Fruit fly (Drosophila melanogaster) whole organism, embryonic: ENCODE data around the gene CG31871.

Experiments
- Ada2b ChIP-seq: fragments of 200-800 bp; sonication (Bioruptor generic); IDR thresholded peaks from 2 replicates; pipeline ENCODE4 v1.3.6; 2022; ENCODE audit warnings: missing biosample characterization, missing genetic modification characterization
- Aef1 ChIP-seq: fragments of 200-800 bp; sonication (Bioruptor generic); IDR thresholded peaks from 3 replicates; pipeline ENCODE4 v1.3.6; 2022; ENCODE audit warnings: missing biosample characterization, missing genetic modification characterization
- Antp ChIP-seq: fragments of 200-800 bp; sonication (Bioruptor generic); optimal IDR thresholded peaks from 3 replicates; lab custom pipeline; 2016; ENCODE audit warnings: missing biosample characterization, missing genetic modification characterization
- Asciz ChIP-seq: fragments of 200-800 bp; sonication (Bioruptor generic); optimal IDR thresholded peaks from 2 replicates; lab custom pipeline; 2017; ENCODE audit warnings: missing biosample characterization, mild to moderate bottlenecking, missing genetic modification characterization, missing genetic modification reagents
- Atf-2 ChIP-seq: fragments of 200-800 bp; sonication (Bioruptor generic); optimal IDR thresholded peaks from 2 replicates; lab custom pipeline; 2016; ENCODE audit warnings: missing biosample characterization, missing genetic modification characterization
- Awh ChIP-seq: fragments of 200-800 bp; sonication (Bioruptor generic); IDR thresholded peaks from 2 replicates; pipeline ENCODE4, ENCODE4 v1.3.6; 2022; ENCODE audit warnings: missing biosample characterization, missing genetic modification characterization
- B-H2 ChIP-seq: fragments of 200-800 bp; sonication (Bioruptor generic); optimal IDR thresholded peaks from 2 replicates; lab custom pipeline; 2018; ENCODE audit warnings: missing biosample characterization, mild to moderate bottlenecking, missing genetic modification characterization
- CG10543 ChIP-seq: fragments of 200-800 bp; sonication (Bioruptor generic); optimal IDR thresholded peaks from 3 replicates; lab custom pipeline; 2017; ENCODE audit warnings: missing biosample characterization, mild to moderate bottlenecking, missing genetic modification characterization, moderate library complexity
- CG13296 ChIP-seq: fragments of 200-800 bp; sonication (Bioruptor generic); optimal IDR thresholded peaks from 3 replicates; lab custom pipeline; 2018; ENCODE audit warnings: missing biosample characterization, mild to moderate bottlenecking, missing genetic modification characterization
- CG14050 ChIP-seq: fragments of 200-800 bp; sonication (Bioruptor generic); IDR thresholded peaks from 3 replicates; pipeline ENCODE4 v1.3.6; 2022; ENCODE audit warnings: missing biosample characterization, missing genetic modification characterization
- CG16813 ChIP-seq: fragments of 200-800 bp; sonication (Bioruptor generic); IDR thresholded peaks from 3 replicates; pipeline ENCODE4 v1.3.6; 2022; ENCODE audit warnings: missing biosample characterization, missing genetic modification characterization; ENCODE audit not compliant: partially characterized antibody
- CG17359 ChIP-seq: fragments of 200-800 bp; sonication (Bioruptor generic); optimal IDR thresholded peaks from 3 replicates; lab custom pipeline; 2018; ENCODE audit warnings: missing biosample characterization, mild to moderate bottlenecking, missing genetic modification characterization, moderate library complexity
- CG2889 ChIP-seq: fragments of 200-800 bp; sonication (Bioruptor generic); IDR thresholded peaks from 3 replicates; pipeline ENCODE4 v1.3.6; 2022; ENCODE audit warnings: missing biosample characterization, missing genetic modification characterization
- CG31441 ChIP-seq: fragments of 200-800 bp; sonication (Bioruptor generic); IDR thresholded peaks from 2 replicates; pipeline ENCODE4 v1.3.6; 2022; ENCODE audit warnings: missing biosample characterization, missing genetic modification characterization
- CG5245 ChIP-seq: fragments of 200-800 bp; sonication (Bioruptor generic); optimal IDR thresholded peaks from 3 replicates; lab custom pipeline; 2016; ENCODE audit warnings: missing biosample characterization, missing genetic modification characterization
- CG7745 ChIP-seq: fragments of 200-800 bp; sonication (Bioruptor generic); optimal IDR thresholded peaks from 2 replicates; lab custom pipeline; 2018; ENCODE audit warnings: missing biosample characterization, mild to moderate bottlenecking, missing genetic modification characterization, moderate library complexity
- CG7928 ChIP-seq: fragments of 200-800 bp; sonication (Bioruptor generic); optimal IDR thresholded peaks from 2 replicates; lab custom pipeline; 2017; ENCODE audit warnings: missing biosample characterization, mild to moderate bottlenecking, missing genetic modification characterization
- CG8281 ChIP-seq: fragments of 200-800 bp; sonication (Bioruptor generic); optimal IDR thresholded peaks from 2 replicates; lab custom pipeline; 2018; ENCODE audit warnings: missing biosample characterization, mild to moderate bottlenecking, missing genetic modification characterization, moderate library complexity
- CG8290 ChIP-seq, 3 experiments: fragments of 200-800 bp; sonication (Bioruptor generic); optimal IDR thresholded peaks; 2 replicates each; lab custom pipeline; 2016 to 2019; ENCODE audit warnings: missing biosample characterization in 3 of 3, missing genetic modification characterization in 3 of 3, mild to moderate bottlenecking in 2 of 3, moderate library complexity in 1 of 3
- CG8478 ChIP-seq: fragments of >200 bp; optimal IDR thresholded peaks from 2 replicates; lab custom pipeline; 2018
- Chrac-16 ChIP-seq: fragments of 200-800 bp; sonication (Bioruptor generic); optimal IDR thresholded peaks from 3 replicates; lab custom pipeline; 2016; ENCODE audit warnings: missing biosample characterization, missing genetic modification characterization
- D19A ChIP-seq: fragments of 200-800 bp; optimal IDR thresholded peaks from 3 replicates; lab custom pipeline; 2019; ENCODE audit warnings: missing biosample characterization, mild to moderate bottlenecking, missing genetic modification characterization, moderate library complexity
- Dad ChIP-seq: fragments of 200-800 bp; sonication (Bioruptor generic); optimal IDR thresholded peaks from 3 replicates; lab custom pipeline; 2016; ENCODE audit warnings: missing biosample characterization, missing genetic modification characterization
- Dref ChIP-seq: fragments of 200-800 bp; sonication (Bioruptor generic); IDR thresholded peaks from 2 replicates; pipeline ENCODE4 v1.3.6; 2022; ENCODE audit warnings: missing biosample characterization, missing genetic modification characterization
- E2f2 ChIP-seq: fragments of 200-800 bp; sonication (Bioruptor generic); IDR thresholded peaks from 2 replicates; pipeline ENCODE4 v1.3.6; 2022; ENCODE audit warnings: missing biosample characterization, missing genetic modification characterization
- ERR ChIP-seq: fragments of 200-800 bp; sonication (Bioruptor generic); optimal IDR thresholded peaks from 2 replicates; lab custom pipeline; 2016; ENCODE audit warnings: missing biosample characterization, missing genetic modification characterization
- Gsc ChIP-seq: fragments of 200-800 bp; sonication (Bioruptor generic); IDR thresholded peaks from 2 replicates; pipeline ENCODE4 v1.3.6; 2022; ENCODE audit warnings: missing biosample characterization, missing genetic modification characterization
- Gug ChIP-seq: fragments of 200-800 bp; sonication (Bioruptor generic); IDR thresholded peaks from 4 replicates; pipeline ENCODE4 v1.3.6; 2022; ENCODE audit warnings: missing biosample characterization, missing genetic modification characterization
- Oli ChIP-seq: fragments of 200-800 bp; sonication (Bioruptor generic); optimal IDR thresholded peaks from 2 replicates; lab custom pipeline; 2018; ENCODE audit warnings: missing biosample characterization, mild to moderate bottlenecking, missing genetic modification characterization, moderate library complexity
- Pdp1 ChIP-seq, 2 experiments: fragments of 200-800 bp; sonication (Bioruptor generic); optimal IDR thresholded peaks; 3 replicates each; lab custom pipeline; 2016; ENCODE audit warnings: missing biosample characterization in 2 of 2, missing genetic modification characterization in 2 of 2, mild to moderate bottlenecking in 1 of 2, moderate library complexity in 1 of 2
- Poxn ChIP-seq: fragments of 200-800 bp; sonication (Bioruptor generic); IDR thresholded peaks from 2 replicates; pipeline ENCODE4 v1.3.6; 2022; ENCODE audit warnings: missing biosample characterization, missing genetic modification characterization
- Vsx1 ChIP-seq: fragments of 200-800 bp; sonication (Bioruptor generic); optimal IDR thresholded peaks from 2 replicates; lab custom pipeline; 2017; ENCODE audit warnings: missing biosample characterization, mild to moderate bottlenecking, missing genetic modification characterization, missing genetic modification reagents
- ara ChIP-seq: fragments of 200-800 bp; sonication (Bioruptor generic); IDR thresholded peaks from 2 replicates; pipeline ENCODE4 v1.3.6; 2022; ENCODE audit warnings: missing biosample characterization, missing genetic modification characterization
- ase ChIP-seq: fragments of 200-800 bp; sonication (Bioruptor generic); IDR thresholded peaks from 3 replicates; pipeline ENCODE4 v1.3.6; 2022; ENCODE audit warnings: missing biosample characterization, missing genetic modification characterization
- bowl ChIP-seq: fragments of 200-800 bp; sonication (Bioruptor generic); IDR thresholded peaks from 2 replicates; pipeline ENCODE4 v1.3.6; 2022; ENCODE audit warnings: missing biosample characterization, missing genetic modification characterization
- chn ChIP-seq: fragments of 200-800 bp; sonication (Bioruptor generic); optimal IDR thresholded peaks from 2 replicates; lab custom pipeline; 2016; ENCODE audit warnings: missing biosample characterization, missing genetic modification characterization
- crp ChIP-seq, 2 experiments: fragments of 200-800 bp; sonication (Bioruptor generic); optimal IDR thresholded peaks; 2 replicates in 1 of 2; 3 replicates in 1 of 2; lab custom pipeline; 2017; ENCODE audit warnings: missing biosample characterization in 2 of 2, missing genetic modification characterization in 2 of 2, mild to moderate bottlenecking in 1 of 2, moderate library complexity in 1 of 2
- emc ChIP-seq: fragments of 200-800 bp; sonication (Bioruptor generic); optimal IDR thresholded peaks from 2 replicates; lab custom pipeline; 2016; ENCODE audit warnings: missing biosample characterization, missing genetic modification characterization
- fd3F ChIP-seq: fragments of 200-800 bp; sonication (Bioruptor generic); optimal IDR thresholded peaks from 2 replicates; lab custom pipeline; 2018; ENCODE audit warnings: missing biosample characterization, mild to moderate bottlenecking, missing genetic modification characterization, moderate library complexity
- gcm ChIP-seq: fragments of 200-800 bp; sonication (Bioruptor generic); optimal IDR thresholded peaks from 2 replicates; lab custom pipeline; 2019; ENCODE audit warnings: missing biosample characterization, mild to moderate bottlenecking, missing genetic modification characterization, moderate library complexity
- grn ChIP-seq: fragments of 200-800 bp; sonication (Bioruptor generic); optimal IDR thresholded peaks from 3 replicates; lab custom pipeline; 2017; ENCODE audit warnings: missing biosample characterization, missing genetic modification characterization
- insv ChIP-seq, 2 experiments: fragments of 200-800 bp; sonication (Bioruptor generic); optimal IDR thresholded peaks; 3 replicates each; lab custom pipeline; 2016 to 2018; ENCODE audit warnings: missing biosample characterization in 2 of 2, missing genetic modification characterization in 2 of 2
- luna ChIP-seq: fragments of 200-800 bp; sonication (Bioruptor generic); optimal IDR thresholded peaks from 2 replicates; lab custom pipeline; 2016; ENCODE audit warnings: missing biosample characterization, missing genetic modification characterization
- mld ChIP-seq: fragments of 200-800 bp; sonication (Bioruptor generic); IDR thresholded peaks from 3 replicates; pipeline ENCODE4 v1.3.6; 2022; ENCODE audit warnings: missing biosample characterization, missing genetic modification characterization; ENCODE audit not compliant: partially characterized antibody
- odd ChIP-seq: fragments of 200-800 bp; sonication (Bioruptor generic); optimal IDR thresholded peaks from 2 replicates; lab custom pipeline; 2017; ENCODE audit warnings: missing biosample characterization, mild to moderate bottlenecking, missing genetic modification characterization
- org-1 ChIP-seq: fragments of 200-800 bp; sonication (Bioruptor generic); optimal IDR thresholded peaks from 2 replicates; lab custom pipeline; 2017; ENCODE audit warnings: missing biosample characterization, missing genetic modification characterization
- pfk ChIP-seq: fragments of 200-800 bp; sonication (Bioruptor generic); optimal IDR thresholded peaks from 2 replicates; lab custom pipeline; 2018; ENCODE audit warnings: missing biosample characterization, mild to moderate bottlenecking, missing genetic modification characterization, moderate library complexity
- pho ChIP-seq: fragments of 200-800 bp; sonication (Bioruptor generic); optimal IDR thresholded peaks from 2 replicates; lab custom pipeline; 2016; ENCODE audit warnings: missing biosample characterization, missing genetic modification characterization
- pzg ChIP-seq: fragments of 200-800 bp; sonication (Bioruptor generic); optimal IDR thresholded peaks from 3 replicates; lab custom pipeline; 2018; ENCODE audit warnings: missing biosample characterization, mild to moderate bottlenecking, missing genetic modification characterization, moderate library complexity
- tx ChIP-seq: fragments of 200-800 bp; sonication (Bioruptor generic); optimal IDR thresholded peaks from 2 replicates; lab custom pipeline; 2016; ENCODE audit warnings: missing biosample characterization, missing genetic modification characterization
- vnd ChIP-seq: fragments of 200-800 bp; sonication (Bioruptor generic); IDR thresholded peaks from 3 replicates; pipeline ENCODE4 v1.3.6; 2022; ENCODE audit warnings: missing biosample characterization, missing genetic modification characterization; ENCODE audit not compliant: partially characterized antibody

The CG31871 gene

dm6 chr2L:10665603-10666002, 3.7 kb downstream of the CG31871 start (continued):
- TF ChIP-seq pfk (GFP tag; lab: Kevin White, UChicago) (no peak), mld (GFP tag; lab: Robert Waterston, UW) (no peak), Dad (GFP tag; lab: Kevin White, UChicago) (peak; percentile 68), Aef1 (GFP tag; lab: Robert Waterston, UW) (peak; percentile 87), insv (GFP tag; optimal IDR thresholded peaks at IDR 0.05; lab: Kevin White, UChicago) (no peak), ase (GFP tag; lab: Robert Waterston, UW) (peak; percentile 86), CG10543 (GFP tag; lab: Kevin White, UChicago) (no peak), CG14050 (GFP tag; lab: Robert Waterston, UW) (peak; percentile 87), emc (GFP tag; lab: Kevin White, UChicago) (peak; percentile 49), Chrac-16 (GFP tag; lab: Kevin White, UChicago) (peak; percentile 83), odd (GFP tag; lab: Kevin White, UChicago) (peak; percentile 59), vnd (GFP tag; lab: Robert Waterston, UW) (no peak), CG8478 (lab: Kevin White, UChicago) (no peak), CG7928 (no peak), grn (GFP tag; lab: Kevin White, UChicago) (no peak), CG8290 (GFP tag; optimal IDR thresholded peaks at IDR 0.05; lab: Kevin White, UChicago) (peak; percentile 24), CG8290 (tag; optimal IDR thresholded peaks at IDR 0.05; lab: Kevin White, UChicago) (peak in 1 of 2 experiments; percentile 85), E2f2 (GFP tag; lab: Robert Waterston, UW) (peak; percentile 67), B-H2 (GFP tag; lab: Kevin White, UChicago) (no peak), CG5245 (GFP tag; lab: Kevin White, UChicago) (peak; percentile 64), CG8281 (tag; lab: Kevin White, UChicago) (peak; percentile 34), Oli (tag; lab: Kevin White, UChicago) (peak; percentile 84), Gug (peak; percentile 82), fd3F (peak; percentile 77), gcm (GFP tag; lab: Kevin White, UChicago) (peak; percentile 48), CG13296 (GFP tag; lab: Kevin White, UChicago) (peak; percentile 74), tx (GFP tag; lab: Kevin White, UChicago) (peak; percentile 72), Pdp1 (GFP tag; optimal IDR thresholded peaks at IDR 0.05; lab: Kevin White, UChicago) (peak; percentile 76 to 80), CG31441 (GFP tag; lab: Robert Waterston, UW) (peak; percentile 76), CG16813 (GFP tag; lab: Robert Waterston, UW) (no peak), Gsc (GFP tag; lab: Robert Waterston, UW) (peak; percentile 36; the same call in 1 of the 2 replicates), Vsx1 (GFP tag; lab: Kevin White, UChicago) (peak; percentile 38), crp (GFP tag; optimal IDR thresholded peaks at IDR 0.05; lab: Kevin White, UChicago) (peak in 1 of 2 experiments; percentile 17), pho (peak; percentile 56), Poxn (GFP tag; lab: Robert Waterston, UW) (0 out of 2 replicates have a peak, but pooled peaks have one; percentile 22), Awh (peak; percentile 92), CG7745 (tag; lab: Kevin White, UChicago) (no peak), chn (GFP tag; lab: Kevin White, UChicago) (peak; percentile 75), Ada2b (GFP tag; lab: Robert Waterston, UW) (peak; percentile 92), CG17359 (tag; lab: Kevin White, UChicago) (peak; percentile 82), pzg (GFP tag; lab: Kevin White, UChicago) (no peak), luna (GFP tag; lab: Kevin White, UChicago) (no peak), ara (GFP tag; lab: Robert Waterston, UW) (peak; percentile 79), org-1 (GFP tag; lab: Kevin White, UChicago) (peak; percentile 51), bowl (GFP tag; lab: Robert Waterston, UW) (peak; percentile 83), Asciz (peak; percentile 62), D19A (tag; lab: Kevin White, UChicago) (no peak), Atf-2 (peak; percentile 74), CG2889 (GFP tag; lab: Robert Waterston, UW) (peak; percentile 76), ERR (peak; percentile 66), Antp (GFP tag; lab: Kevin White, UChicago) (peak; percentile 82), Dref (no peak)
